Fruit fly (Drosophila melanogaster) whole organism, embryonic: ENCODE measurements around the gene grass.

Experiments used
- B-H2 ChIP-seq: fragments of 200-800 bp; sonication (Bioruptor generic); optimal IDR thresholded peaks from 2 replicates; lab custom pipeline; 2018; ENCODE audit warnings: missing biosample characterization, mild to moderate bottlenecking, missing genetic modification characterization
- Bgb ChIP-seq: fragments of 200-800 bp; sonication (Bioruptor generic); IDR thresholded peaks from 2 replicates; pipeline ENCODE4 v1.3.6; 2022; ENCODE audit warnings: missing biosample characterization, missing genetic modification characterization; ENCODE audit not compliant: partially characterized antibody
- Blimp-1 ChIP-seq: fragments of 200-800 bp; sonication (Bioruptor generic); optimal IDR thresholded peaks from 3 replicates; lab custom pipeline; 2018; ENCODE audit warnings: missing biosample characterization, missing genetic modification characterization, mild to moderate bottlenecking, moderate library complexity, missing genetic modification reagents
- CG10321 ChIP-seq: fragments of 200-800 bp; sonication (Bioruptor generic); IDR thresholded peaks from 2 replicates; pipeline ENCODE4 v1.3.6; 2022; ENCODE audit warnings: missing biosample characterization, missing genetic modification characterization
- CG11696 ChIP-seq: fragments of 200-800 bp; sonication (Bioruptor generic); IDR thresholded peaks from 2 replicates; pipeline ENCODE4 v1.3.6; 2022; ENCODE audit warnings: missing biosample characterization, missing genetic modification characterization
- CG12071 ChIP-seq: fragments of 200-800 bp; sonication (Bioruptor generic); optimal IDR thresholded peaks from 3 replicates; lab custom pipeline; 2018; ENCODE audit warnings: missing biosample characterization, mild to moderate bottlenecking, missing genetic modification characterization
- CG12659 ChIP-seq: fragments of 200-800 bp; sonication (Bioruptor generic); optimal IDR thresholded peaks from 3 replicates; lab custom pipeline; 2017; ENCODE audit warnings: mild to moderate bottlenecking, missing biosample characterization, missing genetic modification reagents, missing genetic modification characterization
- CG12942 ChIP-seq: fragments of 200-800 bp; sonication (Bioruptor generic); optimal IDR thresholded peaks from 3 replicates; lab custom pipeline; 2016; ENCODE audit warnings: missing biosample characterization, missing genetic modification characterization
- CG1529 ChIP-seq: fragments of 200-800 bp; sonication (Bioruptor generic); optimal IDR thresholded peaks from 3 replicates; lab custom pipeline; 2018; ENCODE audit warnings: missing biosample characterization, missing genetic modification characterization
- CG1603 ChIP-seq: fragments of 200-800 bp; sonication (Bioruptor generic); optimal IDR thresholded peaks from 2 replicates; lab custom pipeline; 2019; ENCODE audit warnings: missing biosample characterization, mild to moderate bottlenecking, missing genetic modification characterization, moderate library complexity
- CG32532 ChIP-seq: fragments of 200-800 bp; sonication (Bioruptor generic); IDR thresholded peaks from 2 replicates; pipeline ENCODE4 v1.3.6; 2022; ENCODE audit warnings: missing biosample characterization, missing genetic modification characterization
- CG3281 ChIP-seq: fragments of 200-800 bp; sonication (Bioruptor generic); optimal IDR thresholded peaks from 3 replicates; lab custom pipeline; 2017; ENCODE audit warnings: missing biosample characterization, mild to moderate bottlenecking, missing genetic modification characterization
- CG33213 ChIP-seq: fragments of 200-800 bp; sonication (Bioruptor generic); optimal IDR thresholded peaks from 3 replicates; lab custom pipeline; 2016; ENCODE audit warnings: missing biosample characterization, missing genetic modification characterization
- CG43689 ChIP-seq: fragments of 200-800 bp; sonication (Bioruptor generic); IDR thresholded peaks from 2 replicates; pipeline ENCODE4 v1.3.6; 2022; ENCODE audit warnings: missing biosample characterization, missing genetic modification characterization
- CG4730 ChIP-seq: fragments of 200-800 bp; sonication (Bioruptor generic); IDR thresholded peaks from 2 replicates; pipeline ENCODE4 v1.3.6; 2022; ENCODE audit warnings: missing biosample characterization, missing genetic modification characterization
- CG5245 ChIP-seq: fragments of 200-800 bp; sonication (Bioruptor generic); optimal IDR thresholded peaks from 3 replicates; lab custom pipeline; 2016; ENCODE audit warnings: missing biosample characterization, missing genetic modification characterization
- CG7987 ChIP-seq: fragments of 200-800 bp; sonication (Bioruptor generic); optimal IDR thresholded peaks from 2 replicates; lab custom pipeline; 2018; ENCODE audit warnings: missing biosample characterization, mild to moderate bottlenecking, missing genetic modification characterization, moderate library complexity
- CG8089 ChIP-seq: fragments of 200-800 bp; sonication (Bioruptor generic); optimal IDR thresholded peaks from 3 replicates; lab custom pipeline; 2016; ENCODE audit warnings: missing biosample characterization, missing genetic modification characterization
- CG8765 ChIP-seq: fragments of 200-800 bp; sonication (Bioruptor generic); IDR thresholded peaks from 2 replicates; pipeline ENCODE4 v1.3.6; 2022; ENCODE audit warnings: missing biosample characterization, missing genetic modification characterization
- CG9215 ChIP-seq: fragments of 200-800 bp; sonication (Bioruptor generic); IDR thresholded peaks from 2 replicates; pipeline ENCODE4 v1.3.6; 2022; ENCODE audit warnings: missing biosample characterization, missing genetic modification characterization
- CG9932 ChIP-seq: fragments of 200-800 bp; sonication (Bioruptor generic); IDR thresholded peaks from 2 replicates; pipeline ENCODE4 v1.3.6; 2022; ENCODE audit warnings: missing biosample characterization, missing genetic modification characterization
- Dek ChIP-seq: fragments of 200-800 bp; sonication (Bioruptor generic); optimal IDR thresholded peaks from 3 replicates; lab custom pipeline; 2019; ENCODE audit warnings: missing biosample characterization, mild to moderate bottlenecking, missing genetic modification characterization, moderate library complexity
- Doc3 ChIP-seq: fragments of 200-800 bp; sonication (Bioruptor generic); IDR thresholded peaks from 3 replicates; pipeline ENCODE4 v1.3.6; 2022; ENCODE audit warnings: missing biosample characterization, missing genetic modification characterization; ENCODE audit not compliant: partially characterized antibody
- Dref ChIP-seq: fragments of 200-800 bp; sonication (Bioruptor generic); IDR thresholded peaks from 2 replicates; pipeline ENCODE4 v1.3.6; 2022; ENCODE audit warnings: missing biosample characterization, missing genetic modification characterization
- Fer2 ChIP-seq: fragments of 200-800 bp; sonication (Bioruptor generic); optimal IDR thresholded peaks from 2 replicates; lab custom pipeline; 2018; ENCODE audit warnings: missing biosample characterization, mild to moderate bottlenecking, missing genetic modification characterization, moderate library complexity
- HLH4C ChIP-seq: fragments of 200-800 bp; sonication (Bioruptor generic); IDR thresholded peaks from 3 replicates; pipeline ENCODE4 v1.3.6; 2022; ENCODE audit warnings: missing biosample characterization, missing genetic modification characterization; ENCODE audit not compliant: partially characterized antibody
- HLHmδ ChIP-seq: fragments of 200-800 bp; sonication (Bioruptor generic); optimal IDR thresholded peaks from 2 replicates; lab custom pipeline; 2018; ENCODE audit warnings: missing biosample characterization, mild to moderate bottlenecking, missing genetic modification characterization, moderate library complexity
- Hand ChIP-seq: fragments of 200-800 bp; sonication (Bioruptor generic); optimal IDR thresholded peaks from 2 replicates; lab custom pipeline; 2017; ENCODE audit warnings: mild to moderate bottlenecking, missing biosample characterization, missing genetic modification reagents, missing genetic modification characterization
- HmgZ ChIP-seq: fragments of 200-800 bp; sonication (Bioruptor generic); optimal IDR thresholded peaks from 2 replicates; lab custom pipeline; 2018; ENCODE audit warnings: missing biosample characterization, mild to moderate bottlenecking, missing genetic modification characterization
- Max ChIP-seq: fragments of 200-800 bp; sonication (Bioruptor generic); optimal IDR thresholded peaks from 2 replicates; lab custom pipeline; 2016; ENCODE audit warnings: missing biosample characterization, mild to moderate bottlenecking, missing genetic modification characterization
- Mes4 ChIP-seq: fragments of 200-800 bp; sonication (Bioruptor generic); optimal IDR thresholded peaks from 2 replicates; lab custom pipeline; 2016; ENCODE audit warnings: missing biosample characterization, missing genetic modification characterization
- Nf-YA ChIP-seq: fragments of 200-800 bp; sonication (Bioruptor generic); IDR thresholded peaks from 2 replicates; pipeline ENCODE4 v1.3.6; 2022; ENCODE audit warnings: missing biosample characterization, missing genetic modification characterization
- Xbp1 ChIP-seq: fragments of 200-800 bp; sonication (Bioruptor generic); optimal IDR thresholded peaks from 3 replicates; lab custom pipeline; 2016; ENCODE audit warnings: missing biosample characterization, mild to moderate bottlenecking, missing genetic modification characterization
- ac ChIP-seq: fragments of 200-800 bp; sonication (Bioruptor generic); optimal IDR thresholded peaks from 3 replicates; lab custom pipeline; 2017; ENCODE audit warnings: missing biosample characterization, mild to moderate bottlenecking, missing genetic modification characterization
- btn ChIP-seq: fragments of 200-800 bp; sonication (Bioruptor generic); optimal IDR thresholded peaks from 2 replicates; lab custom pipeline; 2016; ENCODE audit warnings: missing biosample characterization, missing genetic modification characterization
- chinmo ChIP-seq: fragments of 200-800 bp; sonication (Bioruptor generic); IDR thresholded peaks from 4 replicates; pipeline ENCODE4 v1.3.6; 2022; ENCODE audit warnings: missing biosample characterization, missing genetic modification characterization; ENCODE audit not compliant: partially characterized antibody
- chm ChIP-seq: fragments of 200-800 bp; sonication (Bioruptor generic); IDR thresholded peaks from 2 replicates; pipeline ENCODE4 v1.3.6; 2022; ENCODE audit warnings: missing biosample characterization, missing genetic modification characterization
- crp ChIP-seq, 2 experiments: fragments of 200-800 bp; sonication (Bioruptor generic); optimal IDR thresholded peaks; 2 replicates in 1 of 2; 3 replicates in 1 of 2; lab custom pipeline; 2017; ENCODE audit warnings: missing biosample characterization in 2 of 2, missing genetic modification characterization in 2 of 2, mild to moderate bottlenecking in 1 of 2, moderate library complexity in 1 of 2
- gsb-n ChIP-seq: fragments of 200-800 bp; sonication (Bioruptor generic); optimal IDR thresholded peaks from 3 replicates; lab custom pipeline; 2018; ENCODE audit warnings: missing biosample characterization, mild to moderate bottlenecking, missing genetic modification characterization
- h ChIP-seq: fragments of >200 bp; optimal IDR thresholded peaks from 2 replicates; lab custom pipeline; 2017
- nau ChIP-seq: fragments of 200-800 bp; sonication (Bioruptor generic); optimal IDR thresholded peaks from 3 replicates; lab custom pipeline; 2017; ENCODE audit warnings: missing biosample characterization, mild to moderate bottlenecking, missing genetic modification characterization, missing genetic modification reagents
- otp ChIP-seq: fragments of 200-800 bp; sonication (Bioruptor generic); IDR thresholded peaks from 3 replicates; pipeline ENCODE4, ENCODE4 v1.3.6; 2022; ENCODE audit warnings: missing biosample characterization, missing genetic modification characterization
- salm ChIP-seq: fragments of 200-800 bp; sonication (Bioruptor generic); optimal IDR thresholded peaks from 2 replicates; lab custom pipeline; 2018; ENCODE audit warnings: missing biosample characterization, mild to moderate bottlenecking, missing genetic modification characterization
- sima ChIP-seq: fragments of 200-800 bp; sonication (Bioruptor generic); optimal IDR thresholded peaks from 2 replicates; lab custom pipeline; 2016; ENCODE audit warnings: missing biosample characterization, missing genetic modification characterization
- slbo ChIP-seq: fragments of 200-800 bp; sonication (Bioruptor generic); IDR thresholded peaks from 2 replicates; pipeline ENCODE4 v1.3.6; 2022; ENCODE audit warnings: missing biosample characterization, missing genetic modification characterization
- sqz ChIP-seq: fragments of 200-800 bp; sonication (Bioruptor generic); optimal IDR thresholded peaks from 3 replicates; lab custom pipeline; 2018; ENCODE audit warnings: missing biosample characterization, mild to moderate bottlenecking, missing genetic modification characterization
- trem ChIP-seq: fragments of 200-800 bp; optimal IDR thresholded peaks from 3 replicates; lab custom pipeline; 2019; ENCODE audit warnings: missing biosample characterization, mild to moderate bottlenecking, missing genetic modification characterization, moderate library complexity
- ttk ChIP-seq: fragments of 200-800 bp; sonication (Bioruptor generic); IDR thresholded peaks from 2 replicates; pipeline ENCODE4 v2.1.2; 2022; ENCODE audit warnings: missing biosample characterization, missing genetic modification characterization
- twi ChIP-seq: fragments of 200-800 bp; optimal IDR thresholded peaks from 2 replicates; lab custom pipeline; 2019; ENCODE audit warnings: missing biosample characterization, mild to moderate bottlenecking, missing genetic modification characterization, moderate library complexity
- usp ChIP-seq: fragments of >200 bp; optimal IDR thresholded peaks from 2 replicates; lab custom pipeline; 2017; ENCODE audit warnings: missing biosample characterization, missing genetic modification characterization

grass gene

dm6 chr3R:27148812-27149769, 8.7 kb upstream of the grass start (continued):
- TF ChIP-seq otp (GFP tag; lab: Robert Waterston, UW): no peak
- TF ChIP-seq CG32532 (GFP tag; lab: Robert Waterston, UW): no peak
- TF ChIP-seq Mes4 (GFP tag; lab: Kevin White, UChicago): no peak
- TF ChIP-seq ac (GFP tag; lab: Kevin White, UChicago): no peak
- no peak for TF ChIP-seq CG33213 (GFP tag; lab: Kevin White, UChicago)
- TF ChIP-seq sqz (GFP tag; lab: Kevin White, UChicago): no peak
- no peak for TF ChIP-seq Bgb (GFP tag; lab: Robert Waterston, UW)
- TF ChIP-seq Blimp-1 (GFP tag; lab: Kevin White, UChicago): peak; percentile 11
- no peak for TF ChIP-seq Hand (GFP tag; lab: Kevin White, UChicago)
- TF ChIP-seq Dek: no peak
- no peak for TF ChIP-seq HLHmδ
- TF ChIP-seq chinmo (GFP tag; lab: Robert Waterston, UW): no peak
- no peak for TF ChIP-seq CG4730 (GFP tag; lab: Robert Waterston, UW)
- no peak for TF ChIP-seq Dref (GFP tag; lab: Robert Waterston, UW)
- no peak for TF ChIP-seq CG8089
- no peak for TF ChIP-seq CG3281 (GFP tag; lab: Kevin White, UChicago)
- TF ChIP-seq Nf-YA (GFP tag; lab: Robert Waterston, UW): no peak
- no peak for TF ChIP-seq usp (GFP tag; lab: Kevin White, UChicago)
- no peak for TF ChIP-seq Max (GFP tag; lab: Kevin White, UChicago)
- TF ChIP-seq nau (GFP tag; lab: Kevin White, UChicago): no peak
- no peak for TF ChIP-seq CG5245 (GFP tag; lab: Kevin White, UChicago)
- TF ChIP-seq gsb-n: no peak
- no peak for TF ChIP-seq CG1603 (tag; lab: Kevin White, UChicago)
- no peak for TF ChIP-seq CG10321 (GFP tag; lab: Robert Waterston, UW)
- TF ChIP-seq crp (GFP tag; optimal IDR thresholded peaks at IDR 0.05; lab: Kevin White, UChicago): no peak
- no peak for TF ChIP-seq HLH4C (GFP tag; lab: Robert Waterston, UW)
- TF ChIP-seq chm (GFP tag; lab: Robert Waterston, UW): no peak
- TF ChIP-seq sima (GFP tag; lab: Kevin White, UChicago): no peak
- TF ChIP-seq trem: no peak
- no peak for TF ChIP-seq CG11696 (GFP tag; lab: Robert Waterston, UW)
- TF ChIP-seq CG1529 (GFP tag; lab: Kevin White, UChicago): no peak
- no peak for TF ChIP-seq h
- no peak for TF ChIP-seq ttk
- no peak for TF ChIP-seq CG8765
- TF ChIP-seq Fer2 (tag; lab: Kevin White, UChicago): no peak
- TF ChIP-seq Doc3: no peak
- TF ChIP-seq CG9215 (GFP tag; lab: Robert Waterston, UW): no peak
- no peak for TF ChIP-seq CG9932 (GFP tag; lab: Robert Waterston, UW)
- no peak for TF ChIP-seq CG7987 (GFP tag; lab: Kevin White, UChicago)
- TF ChIP-seq twi (tag; lab: Kevin White, UChicago): peak; percentile 85
- TF ChIP-seq CG12659 (GFP tag; lab: Kevin White, UChicago): no peak
- TF ChIP-seq slbo: no peak
- no peak for TF ChIP-seq HmgZ (tag; lab: Kevin White, UChicago)
- no peak for TF ChIP-seq CG12071 (GFP tag; lab: Kevin White, UChicago)
- no peak for TF ChIP-seq CG12942 (GFP tag; lab: Kevin White, UChicago)
- TF ChIP-seq B-H2 (GFP tag; lab: Kevin White, UChicago): no peak
- no peak for TF ChIP-seq salm
- peak; percentile 27 for TF ChIP-seq Xbp1 (GFP tag; lab: Kevin White, UChicago)
- TF ChIP-seq CG43689: no peak
- no peak for TF ChIP-seq btn (GFP tag; lab: Kevin White, UChicago)
